Fruit fly (Drosophila melanogaster): Measurements from ENCODE around the gene CG7322.

The CG7322 gene

dm6 chrX:18857356-18857807, at the start of gene CG7322:
CG7322 (minus strand) TSS chrX:18857757.
- TF ChIP-seq CG8388 (GFP tag; optimal IDR thresholded peaks at IDR 0.05), result no peak
- no peak for TF ChIP-seq CG6854 (GFP tag; optimal IDR thresholded peaks at IDR 0.05)
- no peak for TF ChIP-seq scrt (GFP tag; optimal IDR thresholded peaks at IDR 0.05)
- peak; percentile 75 for TF ChIP-seq crol (GFP tag; IDR thresholded peaks at IDR 0.05)
- TF ChIP-seq sug (tag; optimal IDR thresholded peaks at IDR 0.05), result peak; percentile 98
- TF ChIP-seq CG16813 (GFP tag; IDR thresholded peaks at IDR 0.05; ENCODE audit: partially characterized antibody), result 0 out of 3 replicates have a peak, but pooled peaks have one; percentile 21
- no peak for TF ChIP-seq psq (GFP tag; optimal IDR thresholded peaks at IDR 0.05)
- peak; percentile 32 for TF ChIP-seq nom (GFP tag; optimal IDR thresholded peaks at IDR 0.05)
- TF ChIP-seq Oli (tag; optimal IDR thresholded peaks at IDR 0.05), result no peak
- TF ChIP-seq Hr78 (GFP tag; optimal IDR thresholded peaks at IDR 0.05), result peak in 1 of 2 experiments; percentile 81
- no peak for TF ChIP-seq B-H1 (GFP tag; IDR thresholded peaks at IDR 0.05)
- peak; percentile 8 for TF ChIP-seq B-H2 (GFP tag; optimal IDR thresholded peaks at IDR 0.05)
- TF ChIP-seq jing (GFP tag; optimal IDR thresholded peaks at IDR 0.05), result no peak
- no peak for TF ChIP-seq Dfd (GFP tag; optimal IDR thresholded peaks at IDR 0.05)
- TF ChIP-seq ERR (GFP tag; optimal IDR thresholded peaks at IDR 0.05), result peak; percentile 90
- peak; percentile 12 for TF ChIP-seq Ets65A (GFP tag)
- TF ChIP-seq CG10543 (GFP tag; optimal IDR thresholded peaks at IDR 0.05), result peak; percentile 15
- TF ChIP-seq Nf-YC (tag; optimal IDR thresholded peaks at IDR 0.05), result peak; percentile 82
- peak; percentile 85 for TF ChIP-seq ftz-f1 (GFP tag; optimal IDR thresholded peaks at IDR 0.05)
- TF ChIP-seq Deaf1 (tag; optimal IDR thresholded peaks at IDR 0.05), result peak; percentile 53
- TF ChIP-seq CG13624 (GFP tag; optimal IDR thresholded peaks at IDR 0.05), result no peak
- TF ChIP-seq CG11085 (GFP tag; IDR thresholded peaks at IDR 0.05), result no peak
- peak; percentile 74 for TF ChIP-seq Nf-YB (GFP tag; optimal IDR thresholded peaks at IDR 0.05)
- 0 out of 2 replicates have a peak, but pooled peaks have one; percentile 17 for TF ChIP-seq bbx (GFP tag; IDR thresholded peaks at IDR 0.05; ENCODE audit: partially characterized antibody)
- peak; percentile 89 for TF ChIP-seq grn (GFP tag; optimal IDR thresholded peaks at IDR 0.05)
- TF ChIP-seq Gug (GFP tag; IDR thresholded peaks at IDR 0.05), result no peak
- peak; percentile 69 for TF ChIP-seq Med (GFP tag)
- TF ChIP-seq Dbx (GFP tag; IDR thresholded peaks at IDR 0.05), result no peak
- peak in 1 of 2 experiments; percentile 3 for TF ChIP-seq Pdp1 (GFP tag; optimal IDR thresholded peaks at IDR 0.05)
- no peak for TF ChIP-seq Atf3 (GFP tag; optimal IDR thresholded peaks at IDR 0.05)
- TF ChIP-seq CG17361 (GFP tag; IDR thresholded peaks at IDR 0.05), result no peak
- TF ChIP-seq exex (tag; optimal IDR thresholded peaks at IDR 0.05), result no peak
- TF ChIP-seq Meics (GFP tag; optimal IDR thresholded peaks at IDR 0.05), result no peak
- TF ChIP-seq CG34376 (GFP tag; optimal IDR thresholded peaks at IDR 0.05), result peak; percentile 96
- peak; percentile 10 for TF ChIP-seq CG15514 (GFP tag; optimal IDR thresholded peaks at IDR 0.05)

- TF ChIP-seq Med (GFP tag) (peak; percentile 13), kni (GFP tag; optimal IDR thresholded peaks at IDR 0.05) (no peak), ash1 (GFP tag; optimal IDR thresholded peaks at IDR 0.05) (no peak), crol (GFP tag; IDR thresholded peaks at IDR 0.05) (peak; percentile 78), CG10543 (GFP tag; optimal IDR thresholded peaks at IDR 0.05) (peak; percentile 40), bigmax (GFP tag; optimal IDR thresholded peaks at IDR 0.05) (no peak), z (GFP tag; IDR thresholded peaks at IDR 0.05) (peak; percentile 83)
These were observed 47.6 kb upstream of the CG7322 start for dm6 chrX:18905152-18905551.
